Worm (Caenorhabditis elegans): Measurements from ENCODE around the gene F55C12.6.
"Not testable (repeated sequence)": the region's sequence is repeated elsewhere in the genome, so short reads cannot be mapped to it uniquely, and the experiment has no call there.

The F55C12.6 gene

DNA sequence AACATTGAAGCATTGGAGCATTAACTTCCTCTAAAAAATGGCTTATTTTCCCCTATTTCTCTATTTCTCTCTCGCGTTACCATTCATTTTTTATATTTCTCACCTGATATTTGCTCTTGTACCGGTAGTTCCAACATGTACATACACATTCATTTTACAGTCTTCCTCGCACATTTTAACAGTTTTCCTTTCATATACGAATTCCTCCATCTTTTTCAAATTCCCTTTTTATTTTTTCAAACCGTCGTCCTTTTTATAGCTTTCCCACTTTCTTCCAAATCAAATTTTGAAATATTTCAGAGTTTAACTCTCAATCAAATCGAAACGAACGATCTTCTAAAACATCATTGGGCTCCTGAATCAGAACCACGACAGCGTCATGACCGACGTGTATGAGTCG is 8.3 kb upstream of the F55C12.6 start, which contains the start of gene rfip-1:
Gene rfip-1, plus strand, starts transcription at position 301 of the 400 bp plus-strand sequence.
- TF ChIP-seq sox-4 (tag; optimal IDR thresholded peaks at IDR 0.05) (no peak), pros-1 (tag; optimal IDR thresholded peaks at IDR 0.05) (no peak)

DNA sequence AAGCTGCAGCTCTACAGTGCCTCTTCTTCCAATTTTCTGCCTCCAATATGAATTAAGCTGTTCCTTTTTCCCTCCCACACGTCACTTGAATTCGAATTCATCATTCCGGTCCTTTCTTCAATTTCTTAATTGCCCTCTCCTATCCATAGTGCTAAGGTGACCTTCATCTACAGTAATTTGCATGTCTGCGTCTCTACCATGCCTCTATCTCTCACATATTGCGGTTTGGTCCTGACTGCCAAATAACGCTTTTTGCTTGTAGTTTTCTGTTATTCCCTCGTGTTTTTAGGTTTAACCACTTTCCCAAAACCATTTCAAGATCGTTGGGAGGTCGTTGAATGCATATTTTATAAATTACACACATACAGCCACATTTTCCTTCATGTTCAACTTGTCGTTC is 4.7 kb upstream of the F55C12.6 start:
- TF ChIP-seq syd-9 (tag; optimal IDR thresholded peaks at IDR 0.05): no peak
- no peak for TF ChIP-seq tbx-2 (tag; optimal IDR thresholded peaks at IDR 0.05)
- TF ChIP-seq ahr-1 (tag; optimal IDR thresholded peaks at IDR 0.05): no peak
- no peak for TF ChIP-seq hlh-15 (tag; optimal IDR thresholded peaks at IDR 0.05)
- TF ChIP-seq ceh-34 (tag; optimal IDR thresholded peaks at IDR 0.05): no peak
- TF ChIP-seq hlh-6 (tag; optimal IDR thresholded peaks at IDR 0.05): no peak
- no peak for TF ChIP-seq nhr-232 (tag; optimal IDR thresholded peaks at IDR 0.05)
- no peak for TF ChIP-seq rnt-1 (tag; optimal IDR thresholded peaks at IDR 0.05)

- not testable (repeated sequence) for TF ChIP-seq ceh-19 (GFP tag; optimal IDR thresholded peaks at IDR 0.05); hlh-30 (tag; optimal IDR thresholded peaks at IDR 0.05; ENCODE audit: insufficient read depth); nhr-232 (tag; optimal IDR thresholded peaks at IDR 0.05)
Observed at ce11 chrII:5876511-5876910, 558 bp upstream of the F55C12.6 start, which contains the start of gene F55C12.2. Gene F55C12.2, plus strand, starts transcription at chrII:5876811.

- TF ChIP-seq ztf-16 (tag; optimal IDR thresholded peaks at IDR 0.05): no peak
- TF ChIP-seq pax-1 (tag; optimal IDR thresholded peaks at IDR 0.05): no peak
- TF ChIP-seq hlh-30 (tag; optimal IDR thresholded peaks at IDR 0.05; ENCODE audit: insufficient read depth): peak; percentile 77
- no peak for TF ChIP-seq fkh-10 (GFP tag; optimal IDR thresholded peaks at IDR 0.05)
Observed at ce11 chrII:5874130-5874529, 1.8 kb downstream of the F55C12.6 start.

DNA sequence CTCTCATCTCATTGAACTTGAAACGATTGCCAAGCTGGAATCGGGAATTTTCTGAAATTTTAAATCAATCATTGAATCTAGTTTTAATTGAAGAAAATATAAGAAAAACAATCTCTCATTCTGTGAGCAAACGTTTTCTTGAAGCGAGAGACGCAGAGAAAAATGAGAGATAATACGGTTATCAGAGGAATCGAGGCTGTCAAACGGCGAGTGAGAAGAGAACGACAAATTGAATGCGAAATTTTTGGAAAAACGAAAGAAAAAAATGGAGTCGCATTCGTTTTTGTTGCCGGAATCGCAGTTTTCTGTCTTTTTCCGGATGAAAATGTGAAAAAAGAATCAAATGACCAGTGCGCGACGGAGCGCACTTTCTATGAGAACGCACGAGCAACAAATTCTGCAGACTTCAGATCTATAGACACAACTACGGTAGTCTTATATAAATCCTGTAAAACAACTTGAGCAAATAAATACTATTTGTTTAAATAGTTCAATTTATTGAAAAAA is 2.3 kb downstream of the F55C12.6 start, which contains the start of gene tex-2:
Gene tex-2, minus strand, starts transcription at position 51 of the 507 bp plus-strand sequence.
- TF ChIP-seq T23F11.4 (GFP tag; optimal IDR thresholded peaks at IDR 0.05) (no peak), tbx-2 (tag; optimal IDR thresholded peaks at IDR 0.05) (peak; percentile 47), hlh-30 (tag; optimal IDR thresholded peaks at IDR 0.05; ENCODE audit: insufficient read depth) (no peak), Y22D7AL.16 (tag; optimal IDR thresholded peaks at IDR 0.05) (no peak), pag-3 (tag; optimal IDR thresholded peaks at IDR 0.05; ENCODE audit: borderline replicate concordance) (no peak), pat-9 (tag; optimal IDR thresholded peaks at IDR 0.05) (no peak), ztf-16 (tag; optimal IDR thresholded peaks at IDR 0.05) (peak; percentile 39), ceh-6 (GFP tag; optimal IDR thresholded peaks at IDR 0.05) (no peak), ceh-31 (tag; optimal IDR thresholded peaks at IDR 0.05) (peak; percentile 60), pha-2 (tag; optimal IDR thresholded peaks at IDR 0.05) (no peak), syd-9 (tag; optimal IDR thresholded peaks at IDR 0.05) (no peak), unc-42 (tag; optimal IDR thresholded peaks at IDR 0.05) (peak; percentile 63), mec-3 (tag; optimal IDR thresholded peaks at IDR 0.05; ENCODE audit: borderline replicate concordance) (no peak), C08G9.2 (tag; optimal IDR thresholded peaks at IDR 0.05) (peak; percentile 31), unc-86 (tag; optimal IDR thresholded peaks at IDR 0.05) (no peak), elt-2 (tag; optimal IDR thresholded peaks at IDR 0.05) (peak; percentile 70), ceh-2 (tag; optimal IDR thresholded peaks at IDR 0.05) (peak; percentile 14), che-1 (tag; optimal IDR thresholded peaks at IDR 0.05) (no peak), ceh-18 (tag; optimal IDR thresholded peaks at IDR 0.05) (no peak), zip-5 (tag; optimal IDR thresholded peaks at IDR 0.05) (peak; percentile 47)

DNA sequence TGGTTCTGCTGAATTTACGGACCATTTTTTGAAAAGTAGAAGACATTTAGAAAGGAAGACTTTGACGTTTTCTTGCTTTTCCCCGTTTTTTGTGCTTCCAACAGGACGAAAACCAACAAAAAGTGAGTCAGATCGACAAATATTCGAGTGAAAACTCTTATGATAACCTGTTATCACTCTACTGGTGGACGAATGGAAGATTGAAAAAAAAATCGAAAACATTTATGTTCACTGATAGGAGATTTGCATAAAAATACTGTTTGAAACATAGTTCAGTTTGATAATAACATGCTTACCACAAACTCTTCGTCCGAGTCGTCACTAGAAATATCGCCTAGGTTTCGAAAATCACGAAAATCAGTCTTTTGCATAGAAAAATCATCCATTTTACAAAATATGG is 3.5 kb downstream of the F55C12.6 start:
- TF ChIP-seq sox-2 (GFP tag; IDR thresholded peaks at IDR 0.05) (no peak), pax-1 (tag; optimal IDR thresholded peaks at IDR 0.05) (no peak), ceh-22 (tag; optimal IDR thresholded peaks at IDR 0.05) (no peak), K09A11.1 (tag; optimal IDR thresholded peaks at IDR 0.05; ENCODE audit: insufficient read depth) (no peak), fax-1 (tag; optimal IDR thresholded peaks at IDR 0.05) (no peak), pha-4 (tag; optimal IDR thresholded peaks at IDR 0.05) (no peak), lin-11 (tag; optimal IDR thresholded peaks at IDR 0.05) (no peak), che-1 (tag; optimal IDR thresholded peaks at IDR 0.05) (no peak), ceh-48 (tag; optimal IDR thresholded peaks at IDR 0.05) (no peak), odd-2 (tag; optimal IDR thresholded peaks at IDR 0.05) (no peak), dve-1 (tag; optimal IDR thresholded peaks at IDR 0.05) (no peak), ttx-3 (tag; optimal IDR thresholded peaks at IDR 0.05) (no peak), madf-2 (tag; optimal IDR thresholded peaks at IDR 0.05) (no peak), unc-42 (tag; optimal IDR thresholded peaks at IDR 0.05) (no peak), Y22D7AL.16 (tag; optimal IDR thresholded peaks at IDR 0.05) (no peak), C08G9.2 (tag; optimal IDR thresholded peaks at IDR 0.05) (no peak)

All from whole organism, late embryonic.